Fruit fly (Drosophila melanogaster) whole organism, embryonic: ENCODE data around the gene Adar.
A peak's percentile ranks its signal among the peaks of the same experiment; 100 is the strongest.

ENCODE experiments used
- Aef1 ChIP-seq: fragments of 200-800 bp; sonication (Bioruptor generic); IDR thresholded peaks from 3 replicates; pipeline ENCODE4 v1.3.6; 2022; ENCODE audit warnings: missing biosample characterization, missing genetic modification characterization
- C15 ChIP-seq: fragments of 200-800 bp; sonication (Bioruptor generic); IDR thresholded peaks from 3 replicates; pipeline ENCODE4 v1.3.6; 2022; ENCODE audit warnings: missing biosample characterization, missing genetic modification characterization
- CG10209 ChIP-seq: fragments of 200-800 bp; sonication (Bioruptor generic); optimal IDR thresholded peaks from 3 replicates; lab custom pipeline; 2017; ENCODE audit warnings: missing biosample characterization, mild to moderate bottlenecking, missing genetic modification characterization, missing genetic modification reagents
- CG10366 ChIP-seq: fragments of 200-800 bp; sonication (Bioruptor generic); IDR thresholded peaks from 2 replicates; pipeline ENCODE4 v1.3.6; 2022; ENCODE audit warnings: missing biosample characterization, missing genetic modification characterization
- CG10959 ChIP-seq: fragments of 200-800 bp; sonication (Bioruptor generic); IDR thresholded peaks from 2 replicates; pipeline ENCODE4 v1.3.6; 2022; ENCODE audit warnings: missing biosample characterization, missing genetic modification characterization
- CG13287 ChIP-seq: fragments of 200-800 bp; sonication (Bioruptor generic); IDR thresholded peaks from 2 replicates; pipeline ENCODE4 v1.3.6; 2022; ENCODE audit warnings: missing biosample characterization, missing genetic modification characterization; ENCODE audit not compliant: partially characterized antibody
- CG17802 ChIP-seq: fragments of 200-800 bp; sonication (Bioruptor generic); optimal IDR thresholded peaks from 2 replicates; lab custom pipeline; 2018; ENCODE audit warnings: missing biosample characterization, mild to moderate bottlenecking, missing genetic modification characterization, moderate library complexity
- CG17829 ChIP-seq: fragments of 200-800 bp; optimal IDR thresholded peaks from 2 replicates; lab custom pipeline; 2019; ENCODE audit warnings: missing biosample characterization, mild to moderate bottlenecking, missing genetic modification characterization, moderate library complexity
- CG1832 ChIP-seq: fragments of 200-800 bp; sonication (Bioruptor generic); optimal IDR thresholded peaks from 2 replicates; lab custom pipeline; 2017; ENCODE audit warnings: missing biosample characterization, mild to moderate bottlenecking, missing genetic modification characterization, inconsistent platforms
- CG30020 ChIP-seq: fragments of 200-800 bp; optimal IDR thresholded peaks from 2 replicates; lab custom pipeline; 2019; ENCODE audit warnings: missing biosample characterization, mild to moderate bottlenecking, missing genetic modification characterization, moderate library complexity
- CG31441 ChIP-seq: fragments of 200-800 bp; sonication (Bioruptor generic); IDR thresholded peaks from 2 replicates; pipeline ENCODE4 v1.3.6; 2022; ENCODE audit warnings: missing biosample characterization, missing genetic modification characterization
- CG3407 ChIP-seq: fragments of 200-800 bp; sonication (Bioruptor generic); optimal IDR thresholded peaks from 2 replicates; lab custom pipeline; 2018; ENCODE audit warnings: missing biosample characterization, mild to moderate bottlenecking, missing genetic modification characterization
- CG34224 ChIP-seq: fragments of 200-800 bp; sonication (Bioruptor generic); IDR thresholded peaks from 3 replicates; pipeline ENCODE4 v1.3.6; 2022; ENCODE audit warnings: missing biosample characterization, missing genetic modification characterization; ENCODE audit not compliant: partially characterized antibody
- CG3995 ChIP-seq: fragments of 200-800 bp; sonication (Bioruptor generic); optimal IDR thresholded peaks from 3 replicates; lab custom pipeline; 2016; ENCODE audit warnings: missing biosample characterization, missing genetic modification characterization
- CG9727 ChIP-seq: fragments of 200-800 bp; sonication (Bioruptor generic); optimal IDR thresholded peaks from 3 replicates; lab custom pipeline; 2017; ENCODE audit warnings: missing biosample characterization, mild to moderate bottlenecking, missing genetic modification characterization
- CTCF ChIP-seq: fragments of 200-800 bp; sonication (Bioruptor generic); optimal IDR thresholded peaks from 2 replicates; lab custom pipeline; 2017; ENCODE audit warnings: missing biosample characterization, mild to moderate bottlenecking, missing genetic modification characterization, moderate library complexity
- Deaf1 ChIP-seq: fragments of 200-800 bp; optimal IDR thresholded peaks from 3 replicates; lab custom pipeline; 2019; ENCODE audit warnings: missing biosample characterization, mild to moderate bottlenecking, missing genetic modification characterization, moderate library complexity
- Dek ChIP-seq: fragments of 200-800 bp; sonication (Bioruptor generic); optimal IDR thresholded peaks from 3 replicates; lab custom pipeline; 2019; ENCODE audit warnings: missing biosample characterization, mild to moderate bottlenecking, missing genetic modification characterization, moderate library complexity
- Dp ChIP-seq: fragments of 200-800 bp; sonication (Bioruptor generic); optimal IDR thresholded peaks from 2 replicates; lab custom pipeline; 2018; ENCODE audit warnings: missing biosample characterization, mild to moderate bottlenecking, missing genetic modification characterization, moderate library complexity
- Dref ChIP-seq: fragments of 200-800 bp; sonication (Bioruptor generic); IDR thresholded peaks from 2 replicates; pipeline ENCODE4 v1.3.6; 2022; ENCODE audit warnings: missing biosample characterization, missing genetic modification characterization
- E2f2 ChIP-seq: fragments of 200-800 bp; sonication (Bioruptor generic); IDR thresholded peaks from 2 replicates; pipeline ENCODE4 v1.3.6; 2022; ENCODE audit warnings: missing biosample characterization, missing genetic modification characterization
- ERR ChIP-seq: fragments of 200-800 bp; sonication (Bioruptor generic); optimal IDR thresholded peaks from 2 replicates; lab custom pipeline; 2016; ENCODE audit warnings: missing biosample characterization, missing genetic modification characterization
- HLH3B ChIP-seq: fragments of 200-800 bp; sonication (Bioruptor generic); IDR thresholded peaks from 2 replicates; pipeline ENCODE4 v1.3.6; 2022; ENCODE audit warnings: missing biosample characterization, missing genetic modification characterization
- HLHmδ ChIP-seq: fragments of 200-800 bp; sonication (Bioruptor generic); optimal IDR thresholded peaks from 2 replicates; lab custom pipeline; 2018; ENCODE audit warnings: missing biosample characterization, mild to moderate bottlenecking, missing genetic modification characterization, moderate library complexity
- Med ChIP-seq: fragments of 200-800 bp; sonication (Bioruptor generic); peaks from one replicate; lab custom pipeline; 2016; ENCODE audit warnings: missing biosample characterization, missing genetic modification characterization, mild to moderate bottlenecking, inconsistent platforms, moderate library complexity
- NFAT ChIP-seq: fragments of 200-800 bp; sonication (Bioruptor generic); IDR thresholded peaks from 2 replicates; pipeline ENCODE4 v1.3.6; 2022; ENCODE audit warnings: missing biosample characterization, missing genetic modification characterization
- Tbp ChIP-seq: fragments of >200 bp; optimal IDR thresholded peaks from 2 replicates; lab custom pipeline; 2018; ENCODE audit warnings: missing biosample characterization, missing genetic modification characterization
- cg ChIP-seq: fragments of 200-800 bp; sonication (Bioruptor generic); optimal IDR thresholded peaks from 3 replicates; lab custom pipeline; 2019; ENCODE audit warnings: missing biosample characterization, mild to moderate bottlenecking, missing genetic modification characterization, moderate library complexity
- chinmo ChIP-seq: fragments of 200-800 bp; sonication (Bioruptor generic); IDR thresholded peaks from 4 replicates; pipeline ENCODE4 v1.3.6; 2022; ENCODE audit warnings: missing biosample characterization, missing genetic modification characterization; ENCODE audit not compliant: partially characterized antibody
- crc ChIP-seq: fragments of 200-800 bp; sonication (Bioruptor generic); optimal IDR thresholded peaks from 2 replicates; lab custom pipeline; 2016; ENCODE audit warnings: missing biosample characterization, missing genetic modification characterization
- exex ChIP-seq: fragments of 200-800 bp; sonication (Bioruptor generic); optimal IDR thresholded peaks from 4 replicates; lab custom pipeline; 2018; ENCODE audit warnings: missing biosample characterization, mild to moderate bottlenecking, missing genetic modification characterization, moderate library complexity
- gfzf ChIP-seq: fragments of 200-800 bp; sonication (Bioruptor generic); optimal IDR thresholded peaks from 2 replicates; lab custom pipeline; 2016; ENCODE audit warnings: missing biosample characterization, mild to moderate bottlenecking, missing genetic modification characterization, moderate library complexity
- kay ChIP-seq: fragments of 200-800 bp; sonication (Bioruptor generic); optimal IDR thresholded peaks from 2 replicates; lab custom pipeline; 2016; ENCODE audit warnings: missing biosample characterization, missing genetic modification characterization
- ken ChIP-seq: fragments of 200-800 bp; sonication (Bioruptor generic); IDR thresholded peaks from 3 replicates; pipeline ENCODE4 v1.3.6; 2022; ENCODE audit warnings: missing biosample characterization, missing genetic modification characterization
- mld ChIP-seq: fragments of 200-800 bp; sonication (Bioruptor generic); IDR thresholded peaks from 3 replicates; pipeline ENCODE4 v1.3.6; 2022; ENCODE audit warnings: missing biosample characterization, missing genetic modification characterization; ENCODE audit not compliant: partially characterized antibody
- nerfin-1 ChIP-seq: fragments of 200-800 bp; sonication (Bioruptor generic); optimal IDR thresholded peaks from 3 replicates; lab custom pipeline; 2019; ENCODE audit warnings: missing biosample characterization, mild to moderate bottlenecking, missing genetic modification characterization, moderate library complexity
- nerfin-2 ChIP-seq: fragments of 200-800 bp; sonication (Bioruptor generic); IDR thresholded peaks from 2 replicates; pipeline ENCODE4 v1.3.6; 2022; ENCODE audit warnings: missing biosample characterization, missing genetic modification characterization; ENCODE audit not compliant: partially characterized antibody
- pita ChIP-seq: fragments of 200-800 bp; sonication (Bioruptor generic); optimal IDR thresholded peaks from 2 replicates; lab custom pipeline; 2017; ENCODE audit warnings: missing biosample characterization, mild to moderate bottlenecking, missing genetic modification characterization
- pzg ChIP-seq: fragments of 200-800 bp; sonication (Bioruptor generic); optimal IDR thresholded peaks from 3 replicates; lab custom pipeline; 2018; ENCODE audit warnings: missing biosample characterization, mild to moderate bottlenecking, missing genetic modification characterization, moderate library complexity
- row ChIP-seq: fragments of 200-800 bp; sonication (Bioruptor generic); IDR thresholded peaks from 3 replicates; pipeline ENCODE4 v1.3.6; 2022; ENCODE audit warnings: missing biosample characterization, missing genetic modification characterization
- scrt ChIP-seq: fragments of 200-800 bp; sonication (Bioruptor generic); optimal IDR thresholded peaks from 2 replicates; lab custom pipeline; 2018; ENCODE audit warnings: missing biosample characterization, mild to moderate bottlenecking, missing genetic modification characterization, moderate library complexity
- sens ChIP-seq: fragments of 200-800 bp; sonication (Bioruptor generic); peaks from one replicate; lab custom pipeline; 2016; ENCODE audit warnings: missing biosample characterization, missing genetic modification characterization
- seq ChIP-seq: fragments of 200-800 bp; sonication (Bioruptor generic); IDR thresholded peaks from 2 replicates; pipeline ENCODE4 v1.3.6; 2022; ENCODE audit warnings: missing biosample characterization, missing genetic modification characterization
- slp2 ChIP-seq: fragments of 200-800 bp; sonication (Bioruptor generic); optimal IDR thresholded peaks from 2 replicates; lab custom pipeline; 2016; ENCODE audit warnings: missing biosample characterization, missing genetic modification characterization
- stwl ChIP-seq: fragments of 200-800 bp; sonication (Bioruptor generic); optimal IDR thresholded peaks from 3 replicates; lab custom pipeline; 2018; ENCODE audit warnings: missing biosample characterization, mild to moderate bottlenecking, missing genetic modification characterization, moderate library complexity
- zen ChIP-seq: fragments of 200-800 bp; sonication (Bioruptor generic); optimal IDR thresholded peaks from 3 replicates; lab custom pipeline; 2018; ENCODE audit warnings: missing biosample characterization, mild to moderate bottlenecking, missing genetic modification characterization, moderate library complexity

The Adar gene

DNA sequence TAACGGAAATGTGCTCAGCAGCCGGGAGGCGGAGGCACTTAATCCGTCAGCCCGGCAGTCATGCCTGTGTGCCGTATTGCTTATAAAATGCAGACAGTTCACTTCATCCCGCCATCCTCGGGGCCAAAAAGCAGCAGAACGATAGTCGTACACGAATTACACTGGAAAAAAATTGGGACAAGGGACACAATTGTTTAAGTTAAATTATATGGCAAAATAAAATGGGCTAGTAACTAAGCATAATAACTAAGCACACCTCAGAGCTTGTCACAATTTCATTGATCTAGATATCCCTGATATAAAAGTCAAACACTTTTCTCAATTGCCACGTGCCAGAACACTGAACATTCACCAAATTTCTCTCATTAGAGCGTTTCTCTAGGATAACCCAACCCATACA is 15.7 kb downstream of the Adar start, which contains the start of gene CG32806:
Gene CG32806 (plus strand): TSS at position 301 of the 400 bp plus-strand sequence.
- TF ChIP-seq sens (GFP tag; lab: Kevin White, UChicago), result peak; percentile 67
- no peak for TF ChIP-seq Tbp

DNA sequence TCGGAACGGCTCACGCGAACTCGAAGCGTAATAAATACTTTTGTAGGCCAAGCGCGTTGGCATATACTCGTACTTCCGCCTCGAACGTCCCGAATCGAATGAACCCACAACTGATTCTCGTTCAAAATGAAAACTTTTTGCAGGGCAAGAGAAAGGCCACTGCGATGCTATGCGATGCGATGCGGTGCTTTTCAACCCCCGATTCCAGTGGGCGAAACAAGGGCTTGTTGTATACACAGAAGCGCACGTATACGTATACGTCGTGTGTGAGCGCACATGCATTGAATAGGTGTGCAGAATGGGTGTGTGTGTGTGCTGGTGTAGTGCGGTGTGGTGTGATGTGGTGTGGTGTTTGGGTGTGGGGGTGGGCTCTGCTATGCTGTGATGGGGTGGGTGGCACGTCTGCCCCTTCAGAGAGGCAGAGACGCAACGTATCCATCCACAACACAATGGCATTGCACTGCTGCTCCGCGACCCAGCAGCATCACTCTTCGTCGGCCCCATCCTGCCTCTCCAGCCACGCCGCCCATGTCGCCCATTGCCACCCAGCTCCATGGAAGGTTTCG is 20.4 kb downstream of the Adar start:
- TF ChIP-seq CG9727 (no peak), CG34224 (GFP tag; lab: Robert Waterston, UW) (no peak), row (0 out of 3 replicates have a peak, but pooled peaks have one; percentile 7), Deaf1 (peak; percentile 71), ERR (no peak), CG30020 (tag; lab: Kevin White, UChicago) (no peak), CG3407 (no peak), nerfin-1 (tag; lab: Kevin White, UChicago) (peak; percentile 92), crc (GFP tag; lab: Kevin White, UChicago) (no peak), cg (GFP tag; lab: Kevin White, UChicago) (peak; percentile 76), CG17829 (tag; lab: Kevin White, UChicago) (peak; percentile 65), seq (GFP tag; lab: Robert Waterston, UW) (peak; percentile 56; the same call in 1 of the 2 replicates), chinmo (GFP tag; lab: Robert Waterston, UW) (0 out of 4 replicates have a peak, but pooled peaks have one; percentile 21), Dref (GFP tag; lab: Robert Waterston, UW) (no peak), CG10366 (GFP tag; lab: Robert Waterston, UW) (no peak), HLHmδ (GFP tag; lab: Kevin White, UChicago) (no peak)

DNA sequence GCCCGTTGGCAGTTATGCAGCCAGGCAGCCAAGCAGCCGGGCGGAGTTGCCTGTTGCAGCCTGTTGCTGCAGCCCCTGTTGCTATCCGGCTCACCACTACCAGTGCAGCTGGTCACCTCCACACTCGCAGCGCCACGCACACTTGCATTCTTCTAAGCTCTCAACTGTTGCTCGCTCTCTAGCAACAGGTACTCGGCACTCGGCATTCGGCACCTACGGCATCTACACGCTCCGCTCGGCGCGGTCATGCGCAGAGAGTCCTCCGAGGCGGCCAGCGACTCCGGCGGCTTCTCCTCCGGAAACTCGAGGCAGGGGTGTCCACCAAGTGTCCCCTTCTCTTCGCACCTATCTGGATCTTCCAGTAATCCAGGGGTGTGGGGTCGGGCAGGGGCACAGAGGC is 37.6 kb downstream of the Adar start:
- TF ChIP-seq scrt (GFP tag; lab: Kevin White, UChicago), result peak; percentile 96
- TF ChIP-seq Deaf1, result peak; percentile 76
- TF ChIP-seq nerfin-2 (GFP tag; lab: Robert Waterston, UW), result no peak

DNA sequence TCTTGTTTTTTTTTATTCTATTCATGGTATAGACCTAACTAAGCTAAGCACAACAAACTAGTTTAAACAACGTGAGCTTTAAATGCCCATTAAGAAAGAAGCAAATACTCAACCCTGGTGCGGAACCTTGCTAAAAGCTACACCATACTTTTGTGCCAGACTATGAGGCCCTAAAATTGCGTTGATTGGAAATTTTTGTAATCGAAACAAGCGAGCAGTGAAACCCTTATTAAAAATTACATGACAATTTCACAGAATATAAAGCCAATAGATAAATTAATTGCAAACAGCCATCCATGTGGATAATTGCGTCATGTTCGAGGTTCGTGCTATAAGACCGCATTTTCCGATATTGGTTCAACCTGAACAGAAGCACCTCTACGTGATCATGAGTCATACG is 45.5 kb downstream of the Adar start:
- TF ChIP-seq ken (GFP tag; lab: Robert Waterston, UW) (no peak), CG13287 (GFP tag; lab: Robert Waterston, UW) (peak; percentile 12; the same call in 1 of the 2 replicates), NFAT (GFP tag; lab: Robert Waterston, UW) (0 out of 2 replicates have a peak, but pooled peaks have one; percentile 6), gfzf (GFP tag; lab: Kevin White, UChicago) (peak; percentile 38), CG31441 (GFP tag; lab: Robert Waterston, UW) (no peak), Med (GFP tag; lab: Kevin White, UChicago) (peak; percentile 73), zen (tag; lab: Kevin White, UChicago) (peak; percentile 31), CG10209 (GFP tag; lab: Kevin White, UChicago) (no peak), Aef1 (GFP tag; lab: Robert Waterston, UW) (no peak), slp2 (GFP tag; lab: Kevin White, UChicago) (no peak), HLH3B (GFP tag; lab: Robert Waterston, UW) (no peak), CG17802 (peak; percentile 27), CG10959 (no peak), Dp (GFP tag; lab: Kevin White, UChicago) (peak; percentile 0), CTCF (peak; percentile 66), exex (tag; lab: Kevin White, UChicago) (peak; percentile 30), pita (peak; percentile 23), mld (GFP tag; lab: Robert Waterston, UW) (no peak), CG3995 (no peak), CG1832 (GFP tag; lab: Kevin White, UChicago) (no peak), E2f2 (GFP tag; lab: Robert Waterston, UW) (peak; percentile 24; the same call in 1 of the 2 replicates), kay (GFP tag; lab: Kevin White, UChicago) (peak; percentile 67), C15 (no peak), Dek (tag; lab: Kevin White, UChicago) (no peak), pzg (GFP tag; lab: Kevin White, UChicago) (peak; percentile 6), stwl (tag; lab: Kevin White, UChicago) (peak; percentile 16)
